Worm (Caenorhabditis elegans) whole organism, L3 larva: Measurements from ENCODE around the gene gcy-25.

Experiments
- R02D3.7 ChIP-seq: fragments of 150-350 bp; optimal IDR thresholded peaks from 2 replicates; lab custom pipeline; 2014; ENCODE audit warnings: missing biosample characterization, missing genetic modification characterization
- egl-27 ChIP-seq: sonication (generic microtip); optimal IDR thresholded peaks from 4 replicates; lab custom pipeline; 2017; ENCODE audit warnings: missing biosample characterization, missing genetic modification reagents, missing genetic modification characterization
- fkh-10 ChIP-seq: sonication (generic microtip); optimal IDR thresholded peaks from 2 replicates; lab custom pipeline; 2017; ENCODE audit warnings: missing biosample characterization, missing genetic modification reagents, missing genetic modification characterization
- nhr-28 ChIP-seq: fragments of 150-350 bp; optimal IDR thresholded peaks from 2 replicates; lab custom pipeline; 2014; ENCODE audit warnings: missing biosample characterization, missing genetic modification characterization

ce11 chrIV:15915061-15915460 is 42.3 kb downstream of the gcy-25 start:
- no peak for TF ChIP-seq R02D3.7
- no peak for TF ChIP-seq nhr-28 (tag; lab: Kevin White, UChicago)
- no peak for TF ChIP-seq fkh-10 (GFP tag; lab: Kevin White, UChicago)
- TF ChIP-seq egl-27 (tag; lab: Kevin White, UChicago), result no peak
